Worm (Caenorhabditis elegans): ENCODE results near the gene C53A5.13.

The C53A5.13 gene

DNA sequence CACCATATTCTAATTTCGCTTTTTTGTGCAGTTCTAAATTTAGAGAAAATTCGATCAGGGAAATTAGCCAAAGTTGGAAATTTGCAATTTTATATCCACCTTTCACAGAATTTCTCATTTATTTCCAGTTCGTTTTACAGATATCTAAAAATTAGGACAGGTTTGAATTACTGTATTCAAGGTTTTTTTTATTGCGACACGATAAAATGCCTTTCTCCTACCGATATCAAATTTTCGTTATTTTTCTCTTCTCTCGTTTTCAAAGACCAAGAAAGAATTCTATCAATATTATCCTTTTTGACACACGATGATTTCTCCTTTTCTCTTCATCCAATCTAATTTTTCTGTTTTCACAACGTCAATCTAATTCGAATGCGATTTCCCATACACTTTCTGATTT lies at the start of gene C53A5.13:
Gene C53A5.13, plus strand, starts transcription at position 301 of the 400 bp plus-strand sequence.
- TF ChIP-seq daf-12 (tag; optimal IDR thresholded peaks at IDR 0.05) (no peak), hlh-11 (tag; optimal IDR thresholded peaks at IDR 0.05) (no peak), lim-7 (GFP tag; IDR thresholded peaks at IDR 0.05) (no peak), dmd-6 (GFP tag; IDR thresholded peaks at IDR 0.05) (no peak)

DNA sequence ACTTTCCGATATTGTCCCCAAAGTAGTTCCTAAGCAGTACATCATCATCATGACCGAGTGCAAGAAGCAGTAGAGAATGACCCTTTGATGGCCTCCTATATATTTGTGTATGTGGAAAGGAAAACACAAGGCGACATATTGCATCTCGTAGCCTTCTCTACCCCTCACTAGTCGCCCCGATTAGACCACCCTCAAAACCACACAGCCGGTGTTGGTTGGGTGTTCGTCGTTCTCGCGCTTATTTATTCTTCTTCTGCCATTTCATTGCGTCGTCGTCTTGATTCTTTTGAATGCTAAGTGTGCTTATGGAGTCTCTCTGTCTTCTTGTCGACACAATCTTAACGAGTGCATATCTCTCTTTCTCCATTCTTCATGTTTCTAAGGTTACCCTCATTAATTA lies 48.5 kb upstream of the C53A5.13 start:
- TF ChIP-seq nhr-28 (tag; optimal IDR thresholded peaks at IDR 0.05) (peak; percentile 13), nhr-25 (tag; optimal IDR thresholded peaks at IDR 0.05; ENCODE audit: borderline replicate concordance, insufficient read depth) (peak; percentile 4), unc-62 (GFP tag; optimal IDR thresholded peaks at IDR 0.05 in 1 of 2) (peak in 1 of 2 experiments; percentile 16), unc-62 (tag; optimal IDR thresholded peaks at IDR 0.05) (no peak), nhr-237 (tag; optimal IDR thresholded peaks at IDR 0.05) (no peak), nhr-6 (tag; optimal IDR thresholded peaks at IDR 0.05) (peak; percentile 62)

DNA sequence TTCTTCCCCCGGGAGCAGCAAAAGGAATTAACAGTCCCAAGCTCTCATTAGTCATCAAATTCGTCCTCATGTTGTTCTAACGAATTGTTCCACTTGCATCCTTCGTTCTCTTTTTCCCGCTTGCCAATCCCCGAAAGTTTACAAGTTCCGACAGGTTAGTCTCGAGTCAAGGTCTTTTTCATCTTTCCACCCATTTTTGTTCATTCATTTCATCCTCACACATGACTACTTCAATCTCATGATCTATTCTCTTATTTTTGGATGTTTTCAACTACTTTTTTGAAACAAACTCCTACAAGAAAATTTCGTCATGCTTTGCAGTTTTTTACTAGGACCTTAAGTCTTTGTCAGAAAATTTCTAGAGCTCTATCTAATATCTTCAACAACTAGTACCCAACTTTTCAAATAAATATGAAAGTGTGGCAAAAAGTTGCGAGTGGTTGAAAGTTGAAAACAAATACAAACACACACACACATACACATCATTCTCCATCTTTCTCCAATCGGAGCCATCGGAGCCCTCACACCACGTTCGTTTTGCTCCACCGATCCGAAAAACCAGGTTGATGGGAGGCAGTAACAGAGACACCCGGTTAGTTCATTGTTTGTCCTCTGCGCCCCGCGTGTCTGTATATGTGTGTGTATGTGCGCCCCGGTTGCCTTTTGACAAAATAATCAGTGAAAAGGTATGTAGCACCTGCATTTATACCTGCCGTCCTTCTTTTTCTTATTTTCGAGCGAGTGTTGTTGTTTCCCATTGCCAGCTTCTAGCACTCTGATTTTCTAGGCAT lies 47.4 kb upstream of the C53A5.13 start:
- TF ChIP-seq hlh-30 (tag; optimal IDR thresholded peaks at IDR 0.05; ENCODE audit: insufficient read depth) (peak; percentile 48), tra-1 (GFP tag; IDR thresholded peaks at IDR 0.05) (no peak), nhr-6 (tag; optimal IDR thresholded peaks at IDR 0.05) (no peak), ZK546.5 (tag; optimal IDR thresholded peaks at IDR 0.05) (no peak), ceh-28 (tag; optimal IDR thresholded peaks at IDR 0.05) (no peak), nhr-77 (tag; optimal IDR thresholded peaks at IDR 0.05) (no peak), ces-1 (GFP tag; optimal IDR thresholded peaks at IDR 0.05) (no peak), F37D6.2 (tag; optimal IDR thresholded peaks at IDR 0.05) (no peak), daf-19 (GFP tag; conservative IDR thresholded peaks at IDR 0.05) (no peak), hlh-11 (tag; optimal IDR thresholded peaks at IDR 0.05) (peak; percentile 11), F49E8.2 (tag; optimal IDR thresholded peaks at IDR 0.05; ENCODE audit: borderline replicate concordance) (no peak), lin-29 (GFP tag; IDR thresholded peaks at IDR 0.05) (no peak), Y105C5A.15 (GFP tag; IDR thresholded peaks at IDR 0.05) (no peak), pqm-1 (tag; optimal IDR thresholded peaks at IDR 0.05) (no peak), snpc-4 (tag; optimal IDR thresholded peaks at IDR 0.05) (no peak), aly-2 (tag; optimal IDR thresholded peaks at IDR 0.05) (no peak), T20F7.1 (GFP tag; optimal IDR thresholded peaks at IDR 0.05) (no peak), dve-1 (tag; optimal IDR thresholded peaks at IDR 0.05; ENCODE audit: insufficient read depth) (no peak), T26A8.4 (GFP tag; IDR thresholded peaks at IDR 0.05) (no peak), egl-43 (GFP tag; IDR thresholded peaks at IDR 0.05) (peak; percentile 30; the same call in 1 of the 2 replicates), daf-16 (GFP tag; optimal IDR thresholded peaks at IDR 0.05) (no peak), daf-16 (tag; optimal IDR thresholded peaks at IDR 0.05) (peak; percentile 32), nhr-28 (tag; optimal IDR thresholded peaks at IDR 0.05) (peak; percentile 38), lin-1 (GFP tag; IDR thresholded peaks at IDR 0.05) (no peak), hmg-1.1 (GFP tag; IDR thresholded peaks at IDR 0.05) (0 out of 2 replicates have a peak, but pooled peaks have one; percentile 32)

DNA sequence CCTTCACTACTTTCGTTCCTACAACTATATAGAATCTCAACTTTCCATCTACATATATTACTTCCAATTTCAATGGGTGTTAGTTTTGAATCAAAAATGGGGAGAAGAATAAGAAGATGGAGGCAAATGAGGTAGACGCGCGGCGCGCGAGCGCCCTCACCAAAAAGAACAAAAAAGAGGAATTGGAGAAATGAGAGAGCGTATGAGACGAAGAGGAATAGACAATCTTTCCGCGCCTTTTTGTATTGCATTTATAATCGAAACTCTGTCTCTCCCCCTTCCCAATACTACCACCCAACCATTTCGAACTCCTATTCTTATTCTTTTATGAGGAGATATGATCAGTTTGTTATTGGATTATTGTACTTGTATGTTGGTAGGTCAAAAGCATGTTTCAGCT lies 46.1 kb upstream of the C53A5.13 start:
- peak; percentile 24 for TF ChIP-seq mep-1 (tag; optimal IDR thresholded peaks at IDR 0.05)
- no peak for TF ChIP-seq nhr-111 (GFP tag; optimal IDR thresholded peaks at IDR 0.05)
- TF ChIP-seq nhr-42 (GFP tag; IDR thresholded peaks at IDR 0.05), result no peak
- TF ChIP-seq nhr-6 (tag; optimal IDR thresholded peaks at IDR 0.05), result peak; percentile 33
- TF ChIP-seq F26F4.8 (GFP tag; conservative IDR thresholded peaks at IDR 0.05), result no peak
- peak; percentile 23 for TF ChIP-seq mes-2 (tag; optimal IDR thresholded peaks at IDR 0.05; ENCODE audit: poor library complexity, severe bottlenecking)
- TF ChIP-seq nhr-28 (tag; optimal IDR thresholded peaks at IDR 0.05), result peak; percentile 20

Measured in whole organism, L4 larva.